Worm (Caenorhabditis elegans) whole organism, early embryonic: Measurements from ENCODE around the gene C16C10.8.

Source experiments
- B0310.2 ChIP-seq: sonication (generic microtip); optimal IDR thresholded peaks from 2 replicates; lab custom pipeline; 2016; ENCODE audit warnings: mild to moderate bottlenecking, missing genetic modification characterization, missing compliant biosample characterization
- F13C5.2 ChIP-seq: sonication (generic microtip); optimal IDR thresholded peaks from 2 replicates; lab custom pipeline; 2017; ENCODE audit warnings: mild to moderate bottlenecking, missing genetic modification characterization, inconsistent platforms, missing compliant biosample characterization
- aly-1 ChIP-seq: sonication (generic microtip); optimal IDR thresholded peaks from 2 replicates; lab custom pipeline; 2016; ENCODE audit warnings: missing genetic modification characterization, missing compliant biosample characterization
- ama-1 ChIP-seq: fragments of 150-350 bp; optimal IDR thresholded peaks from 2 replicates; lab custom pipeline; 2014
- ceh-13 ChIP-seq: fragments of 200-800 bp; sonication (Bioruptor generic); optimal IDR thresholded peaks from 2 replicates; lab custom pipeline; 2018; ENCODE audit warnings: mild to moderate bottlenecking, missing genetic modification characterization, missing compliant biosample characterization
- ceh-36 ChIP-seq: sonication (generic microtip); optimal IDR thresholded peaks from 2 replicates; lab custom pipeline; 2016; ENCODE audit warnings: missing genetic modification characterization, inconsistent platforms, missing compliant biosample characterization
- flt-1 ChIP-seq: fragments of 200-800 bp; sonication (Bioruptor generic); IDR thresholded peaks from 2 replicates; pipeline ENCODE4 v1.3.6; 2022; ENCODE audit warnings: missing genetic modification characterization, missing compliant biosample characterization
- hnd-1 ChIP-seq: sonication (generic microtip); optimal IDR thresholded peaks from 2 replicates; lab custom pipeline; 2016; ENCODE audit warnings: missing genetic modification characterization, missing compliant biosample characterization
- pes-1 ChIP-seq: fragments of 200-800 bp; sonication (Bioruptor generic); IDR thresholded peaks from 2 replicates; pipeline ENCODE4 v1.3.6; 2022; ENCODE audit warnings: missing genetic modification reagents, missing genetic modification characterization, missing compliant biosample characterization
- scrt-1 ChIP-seq: fragments of 200-800 bp; sonication (Bioruptor generic); IDR thresholded peaks from 2 replicates; pipeline ENCODE4 v1.3.6; 2022; ENCODE audit warnings: missing genetic modification characterization, missing compliant biosample characterization
- sea-1 ChIP-seq: fragments of 200-800 bp; sonication (Bioruptor generic); conservative IDR thresholded peaks from 2 replicates; pipeline ENCODE4 v1.3.6; 2022; ENCODE audit warnings: missing genetic modification characterization, missing compliant biosample characterization
- tbx-37 ChIP-seq: fragments of 200-800 bp; sonication (Bioruptor generic); conservative IDR thresholded peaks from 2 replicates; pipeline ENCODE4 v1.3.6; 2022; ENCODE audit warnings: missing genetic modification reagents, missing genetic modification characterization, missing compliant biosample characterization

DNA sequence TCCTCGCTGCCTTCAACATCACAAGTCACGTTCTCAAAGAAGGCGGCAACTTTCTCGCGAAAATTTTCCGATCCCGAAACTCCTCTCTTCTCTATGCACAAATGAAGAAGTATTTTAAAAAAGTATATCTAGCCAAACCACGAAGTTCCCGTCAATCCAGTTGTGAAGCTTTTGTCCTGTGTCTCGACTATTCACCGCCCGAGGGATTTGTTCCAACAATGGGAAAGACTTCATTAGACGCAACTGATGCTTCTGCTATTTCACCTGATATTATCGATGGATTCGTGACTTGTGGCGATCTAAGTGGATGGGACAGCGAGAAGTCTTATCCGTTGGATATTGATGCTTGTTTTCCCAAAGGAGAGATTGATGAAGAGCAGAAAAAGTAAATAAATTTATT, 41.0 kb upstream of the C16C10.8 start:
- TF ChIP-seq ceh-36 (no peak), B0310.2 (tag; lab: Kevin White, UChicago) (no peak), ceh-13 (GFP tag; lab: Kevin White, UChicago) (no peak), tbx-37 (no peak), ama-1 (lab: Kevin White, UChicago) (no peak), scrt-1 (GFP tag; lab: Robert Waterston, UW) (no peak), aly-1 (tag; lab: Kevin White, UChicago) (no peak), hnd-1 (tag; lab: Kevin White, UChicago) (no peak), sea-1 (GFP tag; lab: Robert Waterston, UW) (no peak), flt-1 (GFP tag; lab: Robert Waterston, UW) (no peak), pes-1 (GFP tag; lab: Robert Waterston, UW) (no peak), F13C5.2 (tag; lab: Kevin White, UChicago) (no peak)
